Worm (Caenorhabditis elegans) whole organism, L4 larva: Measurements from ENCODE around the gene ver-3.

Source experiments
- D1046.2 ChIP-seq: fragments of 200-800 bp; sonication (Bioruptor generic); IDR thresholded peaks from 2 replicates; pipeline ENCODE4 v1.3.6; 2022; ENCODE audit warnings: missing genetic modification characterization, missing compliant biosample characterization
- F10B5.3 ChIP-seq: sonication (generic microtip); optimal IDR thresholded peaks from 2 replicates; lab custom pipeline; 2016; ENCODE audit warnings: mild to moderate bottlenecking, missing genetic modification characterization, missing compliant biosample characterization
- F26F4.8 ChIP-seq: fragments of 200-800 bp; sonication (Bioruptor generic); conservative IDR thresholded peaks from 2 replicates; pipeline ENCODE4 v1.3.6; 2022; ENCODE audit warnings: missing genetic modification characterization, missing compliant biosample characterization
- F37D6.2 ChIP-seq: sonication (generic microtip); optimal IDR thresholded peaks from 2 replicates; lab custom pipeline; 2016; ENCODE audit warnings: mild to moderate bottlenecking, missing genetic modification characterization, missing compliant biosample characterization
- F49E8.2 ChIP-seq: sonication (generic microtip); optimal IDR thresholded peaks from 2 replicates; lab custom pipeline; 2016; ENCODE audit warnings: missing compliant biosample characterization, mild to moderate bottlenecking, missing genetic modification characterization, borderline replicate concordance
- T20F7.1 ChIP-seq: fragments of 200-800 bp; sonication (Bioruptor generic); optimal IDR thresholded peaks from 2 replicates; lab custom pipeline; 2018; ENCODE audit warnings: mild to moderate bottlenecking, missing genetic modification characterization, missing compliant biosample characterization
- Y105C5A.15 ChIP-seq: fragments of 200-800 bp; sonication (Bioruptor generic); IDR thresholded peaks from 2 replicates; pipeline ENCODE4 v1.3.6; 2022; ENCODE audit warnings: missing genetic modification characterization, missing compliant biosample characterization
- Y48G9A.11 ChIP-seq: fragments of 200-800 bp; sonication (Bioruptor generic); IDR thresholded peaks from 2 replicates; pipeline ENCODE4 v1.3.6; 2022; ENCODE audit warnings: missing genetic modification reagents, missing genetic modification characterization, missing compliant biosample characterization
- Y5F2A.4 ChIP-seq: fragments of 200-800 bp; sonication (Bioruptor generic); optimal IDR thresholded peaks from 2 replicates; lab custom pipeline; 2018; ENCODE audit warnings: mild to moderate bottlenecking, missing genetic modification characterization, missing compliant biosample characterization
- aha-1 ChIP-seq: fragments of 150-350 bp; peaks from one replicate; lab custom pipeline; 2014; ENCODE audit warnings: missing biosample characterization, missing genetic modification characterization
- aly-2 ChIP-seq: sonication (generic microtip); optimal IDR thresholded peaks from 2 replicates; lab custom pipeline; 2018; ENCODE audit warnings: missing biosample characterization, missing genetic modification characterization
- arid-1 ChIP-seq: fragments of 200-800 bp; sonication (Bioruptor generic); conservative IDR thresholded peaks from 2 replicates; pipeline ENCODE4 v1.3.6; 2022; ENCODE audit warnings: missing genetic modification reagents, missing genetic modification characterization, missing compliant biosample characterization
- ceh-32 ChIP-seq: sonication (generic microtip); optimal IDR thresholded peaks from 2 replicates; lab custom pipeline; 2016; ENCODE audit warnings: mild to moderate bottlenecking, missing genetic modification characterization, missing compliant biosample characterization; ENCODE audit not compliant: poor library complexity
- ceh-44 ChIP-seq: fragments of 200-800 bp; sonication (Bioruptor generic); IDR thresholded peaks from 2 replicates; pipeline ENCODE4 v1.3.6; 2022; ENCODE audit warnings: missing genetic modification reagents, missing genetic modification characterization, missing compliant biosample characterization
- daf-16 ChIP-seq, 3 experiments: sonication (generic microtip); optimal IDR thresholded peaks; 2 replicates each; lab custom pipeline; 2016 to 2017; ENCODE audit warnings: missing genetic modification characterization in 3 of 3, missing genetic modification reagents in 3 of 3, mild to moderate bottlenecking in 2 of 3, missing compliant biosample characterization in 2 of 3, missing biosample characterization in 1 of 3, moderate library complexity in 1 of 3
- daf-19 ChIP-seq: fragments of 200-800 bp; sonication (Bioruptor generic); conservative IDR thresholded peaks from 2 replicates; pipeline ENCODE4 v1.3.6; 2022; ENCODE audit warnings: missing genetic modification characterization, missing compliant biosample characterization
- daf-8 ChIP-seq: fragments of 200-800 bp; sonication (Bioruptor generic); IDR thresholded peaks from 2 replicates; pipeline ENCODE4 v1.3.6; 2022; ENCODE audit warnings: missing genetic modification characterization, missing compliant biosample characterization
- dmd-6 ChIP-seq: fragments of 200-800 bp; sonication (Bioruptor generic); IDR thresholded peaks from 2 replicates; pipeline ENCODE4 v1.3.6; 2022; ENCODE audit warnings: missing genetic modification reagents, missing genetic modification characterization, missing compliant biosample characterization
- dmd-8 ChIP-seq: fragments of 200-800 bp; sonication (Bioruptor generic); IDR thresholded peaks from 2 replicates; pipeline ENCODE4 v1.3.6; 2022; ENCODE audit warnings: missing genetic modification characterization, missing compliant biosample characterization
- dmd-9 ChIP-seq: fragments of 200-800 bp; sonication (Bioruptor generic); IDR thresholded peaks from 2 replicates; pipeline ENCODE4 v1.3.6; 2022; ENCODE audit warnings: missing genetic modification reagents, missing genetic modification characterization, missing compliant biosample characterization
- dpl-1 ChIP-seq: fragments of 150-350 bp; optimal IDR thresholded peaks from 2 replicates; lab custom pipeline; 2014; ENCODE audit warnings: missing biosample characterization, missing genetic modification reagents, missing genetic modification characterization
- duxl-1 ChIP-seq: sonication (generic microtip); optimal IDR thresholded peaks from 2 replicates; lab custom pipeline; 2016; ENCODE audit warnings: mild to moderate bottlenecking, missing genetic modification characterization, moderate library complexity, missing compliant biosample characterization; ENCODE audit not compliant: poor library complexity
- fos-1 ChIP-seq: fragments of 150-350 bp; optimal IDR thresholded peaks from 2 replicates; lab custom pipeline; 2014; ENCODE audit warnings: missing biosample characterization, missing genetic modification characterization
- gei-8 ChIP-seq: fragments of 200-800 bp; sonication (Bioruptor generic); optimal IDR thresholded peaks from 2 replicates; lab custom pipeline; 2018; ENCODE audit warnings: mild to moderate bottlenecking, missing genetic modification characterization, missing compliant biosample characterization
- hif-1 ChIP-seq, 2 experiments: sonication (generic microtip); optimal IDR thresholded peaks; 2 replicates each; lab custom pipeline; 2016 to 2017; ENCODE audit warnings: missing compliant biosample characterization in 2 of 2, missing genetic modification characterization in 2 of 2, missing genetic modification reagents in 2 of 2, missing genotype in 2 of 2, mild to moderate bottlenecking in 1 of 2
- hlh-30 ChIP-seq: sonication (generic microtip); optimal IDR thresholded peaks from 2 replicates; lab custom pipeline; 2017; ENCODE audit warnings: antibody characterized with exemption, mild to moderate bottlenecking, missing genetic modification characterization, missing compliant biosample characterization; ENCODE audit not compliant: insufficient read depth
- hmg-1.1 ChIP-seq: fragments of 200-800 bp; sonication (Bioruptor generic); IDR thresholded peaks from 2 replicates; pipeline ENCODE4 v1.3.6; 2022; ENCODE audit warnings: missing genetic modification reagents, missing genetic modification characterization, missing compliant biosample characterization
- lim-7 ChIP-seq: fragments of 200-800 bp; sonication (Bioruptor generic); IDR thresholded peaks from 2 replicates; pipeline ENCODE4 v1.3.6; 2022; ENCODE audit warnings: missing genetic modification characterization, missing compliant biosample characterization
- lin-1 ChIP-seq: fragments of 200-800 bp; sonication (Bioruptor generic); IDR thresholded peaks from 2 replicates; pipeline ENCODE4 v1.3.6; 2022; ENCODE audit warnings: missing genetic modification reagents, missing genetic modification characterization, missing compliant biosample characterization
- lir-3 ChIP-seq: sonication (generic microtip); optimal IDR thresholded peaks from 2 replicates; lab custom pipeline; 2016; ENCODE audit warnings: mild to moderate bottlenecking, missing genetic modification characterization, missing compliant biosample characterization
- madf-9 ChIP-seq: fragments of 200-800 bp; sonication (Bioruptor generic); conservative IDR thresholded peaks from 2 replicates; pipeline ENCODE4 v1.3.6; 2022; ENCODE audit warnings: missing genetic modification reagents, missing genetic modification characterization, missing compliant biosample characterization
- mep-1 ChIP-seq: fragments of 150-350 bp; sonication (generic microtip); optimal IDR thresholded peaks from 3 replicates; lab custom pipeline; 2014; ENCODE audit warnings: missing biosample characterization, missing genetic modification characterization
- mes-2 ChIP-seq: sonication (generic microtip); optimal IDR thresholded peaks from 2 replicates; lab custom pipeline; 2016; ENCODE audit warnings: missing genotype, mild to moderate bottlenecking, missing genetic modification characterization, missing compliant biosample characterization; ENCODE audit not compliant: poor library complexity, severe bottlenecking
- mxl-2 ChIP-seq: fragments of 200-800 bp; sonication (Bioruptor generic); conservative IDR thresholded peaks from 2 replicates; pipeline ENCODE4 v1.3.6; 2022; ENCODE audit warnings: missing genetic modification reagents, missing genetic modification characterization, missing compliant biosample characterization
- mxl-3 ChIP-seq: fragments of 200-800 bp; sonication (Bioruptor generic); optimal IDR thresholded peaks from 2 replicates; lab custom pipeline; 2018; ENCODE audit warnings: mild to moderate bottlenecking, missing genetic modification characterization, missing compliant biosample characterization
- nhr-237 ChIP-seq: sonication (generic microtip); optimal IDR thresholded peaks from 2 replicates; lab custom pipeline; 2017; ENCODE audit warnings: missing biosample characterization, missing genetic modification characterization
- nhr-77 ChIP-seq: fragments of 150-350 bp; optimal IDR thresholded peaks from 2 replicates; lab custom pipeline; 2014; ENCODE audit warnings: missing biosample characterization, missing genetic modification characterization
- php-3 ChIP-seq: fragments of 200-800 bp; sonication (Bioruptor generic); IDR thresholded peaks from 2 replicates; pipeline ENCODE4 v1.3.6; 2022; ENCODE audit warnings: missing genetic modification reagents, missing genetic modification characterization, missing compliant biosample characterization
- rbr-2 ChIP-seq: sonication (generic microtip); optimal IDR thresholded peaks from 2 replicates; lab custom pipeline; 2016; ENCODE audit warnings: missing genotype, missing genetic modification characterization, missing compliant biosample characterization
- sdz-12 ChIP-seq: fragments of 200-800 bp; sonication (Bioruptor generic); optimal IDR thresholded peaks from 2 replicates; lab custom pipeline; 2018; ENCODE audit warnings: mild to moderate bottlenecking, missing genetic modification characterization, missing compliant biosample characterization
- spr-1 ChIP-seq: sonication (generic microtip); optimal IDR thresholded peaks from 2 replicates; lab custom pipeline; 2016; ENCODE audit warnings: mild to moderate bottlenecking, missing genetic modification characterization, missing compliant biosample characterization
- unc-39 ChIP-seq: sonication (generic microtip); optimal IDR thresholded peaks from 2 replicates; lab custom pipeline; 2017; ENCODE audit warnings: missing biosample characterization, missing genetic modification characterization
- unc-62 ChIP-seq, 3 experiments: fragments of 150-350 bp in 1 of 3; sonication (generic microtip); optimal IDR thresholded peaks in 2 of 3; peaks in 1 of 3; 1 replicate in 1 of 3; 2 replicates in 2 of 3; lab custom pipeline; 2014 to 2017; ENCODE audit warnings: missing biosample characterization in 3 of 3, missing genetic modification characterization in 3 of 3, missing genetic modification reagents in 3 of 3, missing genotype in 1 of 3
- zfp-2 ChIP-seq: sonication (generic microtip); optimal IDR thresholded peaks from 2 replicates; lab custom pipeline; 2016; ENCODE audit warnings: mild to moderate bottlenecking, missing genetic modification characterization, missing compliant biosample characterization
- zfp-3 ChIP-seq: fragments of 200-800 bp; sonication (Bioruptor generic); conservative IDR thresholded peaks from 2 replicates; pipeline ENCODE4 v1.3.6; 2022; ENCODE audit warnings: missing genetic modification reagents, missing genetic modification characterization, missing compliant biosample characterization
- zip-11 ChIP-seq: fragments of 200-800 bp; sonication (Bioruptor generic); IDR thresholded peaks from 2 replicates; pipeline ENCODE4 v1.3.6; 2022; ENCODE audit warnings: missing genetic modification characterization, missing compliant biosample characterization

The ver-3 gene

ce11 chrX:10963453-10964046 lies 28.7 kb upstream of the ver-3 start, which contains the start of gene nas-10 (continued):
- TF ChIP-seq daf-19 (GFP tag; lab: Robert Waterston, UW) = peak; percentile 85
- TF ChIP-seq arid-1 (GFP tag; lab: Robert Waterston, UW) = peak; percentile 91
- TF ChIP-seq nhr-77 = peak; percentile 53
- 0 out of 2 replicates have a peak, but pooled peaks have one; percentile 48 for TF ChIP-seq zip-11 (GFP tag; lab: Robert Waterston, UW)
- peak; percentile 29 for TF ChIP-seq T20F7.1
- TF ChIP-seq spr-1 (tag; lab: Kevin White, UChicago) = peak; percentile 71
- TF ChIP-seq zfp-3 (GFP tag; lab: Robert Waterston, UW) = peak; percentile 63; the same call in 1 of the 2 replicates
- 0 out of 2 replicates have a peak, but pooled peaks have one; percentile 18 for TF ChIP-seq daf-8 (GFP tag; lab: Robert Waterston, UW)
- TF ChIP-seq ceh-32 (tag; lab: Kevin White, UChicago) = no peak
- TF ChIP-seq lir-3 (tag; lab: Kevin White, UChicago) = peak; percentile 35
- peak; percentile 63 for TF ChIP-seq Y5F2A.4 (GFP tag; lab: Kevin White, UChicago)
- no peak for TF ChIP-seq D1046.2
- TF ChIP-seq F10B5.3 (tag; lab: Kevin White, UChicago) = peak; percentile 43
- TF ChIP-seq zfp-2 (tag; lab: Kevin White, UChicago) = peak; percentile 3
- no peak for TF ChIP-seq nhr-237
- peak; percentile 79 for TF ChIP-seq mes-2
- TF ChIP-seq lin-1 = peak; percentile 94
- TF ChIP-seq Y105C5A.15 (GFP tag; lab: Robert Waterston, UW) = peak; percentile 74; the same call in 1 of the 2 replicates
- peak; percentile 5 for TF ChIP-seq dpl-1 (GFP tag; lab: Kevin White, UChicago)
- peak; percentile 82 for TF ChIP-seq dmd-8 (GFP tag; lab: Robert Waterston, UW)
- peak; percentile 44 for TF ChIP-seq hlh-30 (tag; lab: Kevin White, UChicago)
- no peak for TF ChIP-seq unc-39 (tag; lab: Kevin White, UChicago)
- TF ChIP-seq F26F4.8 (GFP tag; lab: Robert Waterston, UW) = peak; percentile 82
- peak; percentile 62 for TF ChIP-seq F37D6.2
- peak; percentile 61; the same call in 1 of the 2 replicates for TF ChIP-seq dmd-9
- peak; percentile 91 for TF ChIP-seq lim-7 (GFP tag; lab: Robert Waterston, UW)
- peak; percentile 5 to 60 for TF ChIP-seq hif-1 (tag; optimal IDR thresholded peaks at IDR 0.05; lab: Kevin White, UChicago)
- TF ChIP-seq daf-16 (GFP tag; optimal IDR thresholded peaks at IDR 0.05; lab: Kevin White, UChicago) = peak in 1 of 2 experiments; percentile 72
- TF ChIP-seq daf-16 (tag; optimal IDR thresholded peaks at IDR 0.05; lab: Kevin White, UChicago) = peak; percentile 83
- peak; percentile 69; the same call in 1 of the 2 replicates for TF ChIP-seq Y48G9A.11 (GFP tag; lab: Robert Waterston, UW)
- TF ChIP-seq F49E8.2 = peak; percentile 20
- peak; percentile 58 for TF ChIP-seq rbr-2 (tag; lab: Kevin White, UChicago)
- no peak for TF ChIP-seq mep-1 (tag; lab: Kevin White, UChicago)
- TF ChIP-seq unc-62 (GFP tag; optimal IDR thresholded peaks at IDR 0.05 in 1 of 2; lab: Kevin White, UChicago) = peak in 1 of 2 experiments; percentile 21
- TF ChIP-seq unc-62 (tag; optimal IDR thresholded peaks at IDR 0.05; lab: Kevin White, UChicago) = no peak
- peak; percentile 62 for TF ChIP-seq mxl-3 (GFP tag; lab: Kevin White, UChicago)
- TF ChIP-seq aha-1 = peak; percentile 94
- TF ChIP-seq ceh-44 (GFP tag; lab: Robert Waterston, UW) = peak; percentile 73; the same call in 1 of the 2 replicates
- TF ChIP-seq dmd-6 (GFP tag; lab: Robert Waterston, UW) = peak; percentile 76
- TF ChIP-seq fos-1 = no peak
- TF ChIP-seq aly-2 = no peak
- peak; percentile 21 for TF ChIP-seq gei-8 (GFP tag; lab: Kevin White, UChicago)
- peak; percentile 96 for TF ChIP-seq hmg-1.1 (GFP tag; lab: Robert Waterston, UW)
- peak; percentile 74 for TF ChIP-seq duxl-1
- peak; percentile 85 for TF ChIP-seq madf-9
- TF ChIP-seq mxl-2 (GFP tag; lab: Robert Waterston, UW) = 0 out of 2 replicates have a peak, but pooled peaks have one; percentile 13
- TF ChIP-seq sdz-12 (GFP tag; lab: Kevin White, UChicago) = peak; percentile 64
- peak; percentile 70 for TF ChIP-seq php-3 (GFP tag; lab: Robert Waterston, UW)
